Fruit fly (Drosophila melanogaster) whole organism, pupa: ENCODE measurements around the gene gzl.

Experiments used
- CG14655 ChIP-seq: fragments of 200-800 bp; sonication (Bioruptor generic); optimal IDR thresholded peaks from 3 replicates; lab custom pipeline; 2017; ENCODE audit warnings: mild to moderate bottlenecking, missing biosample characterization, missing genetic modification reagents, missing genetic modification characterization
- CG15710 ChIP-seq: fragments of 200-800 bp; sonication (Bioruptor generic); optimal IDR thresholded peaks from 2 replicates; lab custom pipeline; 2018; ENCODE audit warnings: missing biosample characterization, mild to moderate bottlenecking, missing genetic modification characterization, moderate library complexity
- CG17806 ChIP-seq: fragments of 200-800 bp; sonication (Bioruptor generic); optimal IDR thresholded peaks from 2 replicates; lab custom pipeline; 2018; ENCODE audit warnings: missing biosample characterization, mild to moderate bottlenecking, missing genetic modification characterization, moderate library complexity
- EcR ChIP-seq: fragments of 200-800 bp; sonication (Bioruptor generic); optimal IDR thresholded peaks from 3 replicates; lab custom pipeline; 2019; ENCODE audit warnings: missing biosample characterization, missing genetic modification characterization, mild to moderate bottlenecking, moderate library complexity, missing genetic modification reagents
- Ets98B ChIP-seq: fragments of 200-800 bp; sonication (Bioruptor generic); IDR thresholded peaks from 2 replicates; pipeline ENCODE4 v1.3.6; 2022; ENCODE audit warnings: missing biosample characterization, missing genetic modification characterization
- Pif1B ChIP-seq: fragments of 200-800 bp; sonication (Bioruptor generic); optimal IDR thresholded peaks from 3 replicates; lab custom pipeline; 2016; ENCODE audit warnings: missing biosample characterization, missing genetic modification characterization
- fd96Ca ChIP-seq: fragments of 200-800 bp; sonication (Bioruptor generic); IDR thresholded peaks from 3 replicates; pipeline ENCODE4 v1.3.6; 2022; ENCODE audit warnings: missing biosample characterization, missing genetic modification characterization
- gl ChIP-seq: fragments of 200-800 bp; sonication (Bioruptor generic); optimal IDR thresholded peaks from 2 replicates; lab custom pipeline; 2018; ENCODE audit warnings: missing biosample characterization, mild to moderate bottlenecking, missing genetic modification characterization
- rn ChIP-seq: fragments of 200-800 bp; sonication (Bioruptor generic); IDR thresholded peaks from 2 replicates; pipeline ENCODE4 v1.3.6; 2022; ENCODE audit warnings: missing biosample characterization, missing genetic modification characterization

DNA sequence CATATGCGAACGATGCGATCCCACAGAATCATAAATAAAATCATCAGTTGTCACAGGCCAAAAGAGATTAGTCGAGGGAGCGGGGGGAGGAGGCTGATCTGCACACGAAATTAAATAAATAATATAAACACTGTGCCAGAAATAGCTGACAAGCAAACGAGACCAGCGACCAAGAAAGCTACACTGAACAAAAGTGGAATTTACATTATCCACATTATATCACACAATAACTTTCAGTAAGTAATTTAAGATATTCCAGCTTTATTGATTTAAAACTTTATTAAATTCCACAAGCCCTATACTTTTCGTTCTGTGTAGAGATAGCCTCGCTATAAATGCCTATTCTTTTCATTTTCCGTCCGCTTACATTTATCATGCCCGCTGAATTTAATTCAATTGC is 21.5 kb downstream of the gzl start:
- TF ChIP-seq rn: peak; percentile 63; the same call in 1 of the 2 replicates
- peak; percentile 80 for TF ChIP-seq CG14655 (GFP tag; lab: Kevin White, UChicago)
- peak; percentile 89 for TF ChIP-seq Ets98B (GFP tag; lab: Robert Waterston, UW)
- TF ChIP-seq fd96Ca (GFP tag; lab: Robert Waterston, UW): peak; percentile 74; the same call in 1 of the 3 replicates
- TF ChIP-seq gl: no peak
- TF ChIP-seq CG17806 (tag; lab: Kevin White, UChicago): peak; percentile 71
- no peak for TF ChIP-seq EcR
- peak; percentile 59 for TF ChIP-seq CG15710
- peak; percentile 69 for TF ChIP-seq Pif1B (GFP tag; lab: Kevin White, UChicago)
